Worm (Caenorhabditis elegans): ENCODE data around the gene hpo-36.

The hpo-36 gene

ce11 chrV:3768270-3768669, 29.1 kb upstream of the hpo-36 start, which contains the start of gene R08E5.4:
Gene R08E5.4, plus strand, starts transcription at chrV:3768570.
- TF ChIP-seq tra-4 (tag; optimal IDR thresholded peaks at IDR 0.05) (no peak), hmbx-1 (tag; optimal IDR thresholded peaks at IDR 0.05) (no peak), hmg-4 (GFP tag; optimal IDR thresholded peaks at IDR 0.05) (no peak), ama-1 (optimal IDR thresholded peaks at IDR 0.05) (no peak), scrt-1 (GFP tag; IDR thresholded peaks at IDR 0.05) (no peak), ceh-36 (tag; optimal IDR thresholded peaks at IDR 0.05) (no peak), tbx-11 (GFP tag; IDR thresholded peaks at IDR 0.05) (no peak), hnd-1 (tag; optimal IDR thresholded peaks at IDR 0.05) (no peak), sea-1 (GFP tag; conservative IDR thresholded peaks at IDR 0.05) (no peak)

- TF ChIP-seq scrt-1 (GFP tag; IDR thresholded peaks at IDR 0.05) (no peak), aly-1 (tag; optimal IDR thresholded peaks at IDR 0.05) (no peak), pes-1 (GFP tag; IDR thresholded peaks at IDR 0.05) (no peak), sea-1 (GFP tag; conservative IDR thresholded peaks at IDR 0.05) (no peak), ama-1 (optimal IDR thresholded peaks at IDR 0.05) (no peak), tra-4 (tag; optimal IDR thresholded peaks at IDR 0.05) (no peak), ceh-36 (tag; optimal IDR thresholded peaks at IDR 0.05) (no peak), tbx-37 (GFP tag; conservative IDR thresholded peaks at IDR 0.05) (no peak), F13C5.2 (tag; optimal IDR thresholded peaks at IDR 0.05) (no peak)
Observed at ce11 chrV:3766904-3767303, 27.7 kb upstream of the hpo-36 start, which contains the start of gene Y39H10A.1. Gene Y39H10A.1, plus strand, starts transcription at chrV:3767204.

ce11 chrV:3761829-3762228, 22.6 kb upstream of the hpo-36 start:
- no peak for TF ChIP-seq ceh-13 (GFP tag; optimal IDR thresholded peaks at IDR 0.05)
- no peak for TF ChIP-seq ama-1 (optimal IDR thresholded peaks at IDR 0.05)
- TF ChIP-seq hmg-4 (GFP tag; optimal IDR thresholded peaks at IDR 0.05): no peak
- TF ChIP-seq F13C5.2 (tag; optimal IDR thresholded peaks at IDR 0.05): no peak
- no peak for TF ChIP-seq tra-4 (tag; optimal IDR thresholded peaks at IDR 0.05)
- TF ChIP-seq sea-1 (GFP tag; conservative IDR thresholded peaks at IDR 0.05): no peak
- no peak for TF ChIP-seq ets-7 (tag; optimal IDR thresholded peaks at IDR 0.05)
- no peak for TF ChIP-seq scrt-1 (GFP tag; IDR thresholded peaks at IDR 0.05)
- TF ChIP-seq tbx-11 (GFP tag; IDR thresholded peaks at IDR 0.05): no peak
- TF ChIP-seq flt-1 (GFP tag; IDR thresholded peaks at IDR 0.05): no peak
- no peak for TF ChIP-seq hnd-1 (tag; optimal IDR thresholded peaks at IDR 0.05)

ce11 chrV:3760839-3761238, 21.6 kb upstream of the hpo-36 start, which contains the start of gene oac-55:
Gene oac-55, plus strand, starts transcription at chrV:3761139.
- TF ChIP-seq tbx-37 (GFP tag; conservative IDR thresholded peaks at IDR 0.05) (no peak), ceh-36 (tag; optimal IDR thresholded peaks at IDR 0.05) (no peak), hmbx-1 (tag; optimal IDR thresholded peaks at IDR 0.05) (no peak), ama-1 (optimal IDR thresholded peaks at IDR 0.05) (no peak), tra-4 (tag; optimal IDR thresholded peaks at IDR 0.05) (no peak)

- TF ChIP-seq F13C5.2 (tag; optimal IDR thresholded peaks at IDR 0.05) (peak; percentile 14), hmg-4 (GFP tag; optimal IDR thresholded peaks at IDR 0.05) (no peak)
Observed at ce11 chrV:3759419-3759915, 20.3 kb upstream of the hpo-36 start, which contains the start of gene chk-1. Gene chk-1, minus strand, starts transcription at chrV:3759469.

DNA sequence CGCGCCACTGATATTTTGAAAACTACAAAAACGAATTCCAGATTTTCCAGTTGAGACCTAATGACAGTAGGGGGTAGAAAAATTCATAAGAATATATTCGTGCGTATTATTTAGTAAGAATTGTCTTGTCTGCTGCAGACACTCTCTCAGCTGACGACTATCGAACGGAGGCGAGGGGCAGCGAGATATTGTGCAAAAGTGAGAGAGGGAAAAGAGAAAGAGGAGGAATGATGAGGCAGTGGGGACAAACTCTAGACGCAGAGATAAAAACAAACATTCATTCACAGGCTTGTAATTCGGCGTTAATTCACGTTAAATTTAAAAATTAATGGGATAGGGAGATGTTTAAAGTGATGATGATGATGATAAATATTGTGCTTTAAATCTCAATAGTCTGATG, 17.7 kb upstream of the hpo-36 start, which contains the start of gene gid-7:
gid-7 (minus strand) TSS at position 188 of the 400 bp plus-strand sequence.
- TF ChIP-seq hmg-4 (GFP tag; optimal IDR thresholded peaks at IDR 0.05) (no peak), hnd-1 (tag; optimal IDR thresholded peaks at IDR 0.05) (no peak), ceh-13 (GFP tag; optimal IDR thresholded peaks at IDR 0.05) (no peak), pes-1 (GFP tag; IDR thresholded peaks at IDR 0.05) (no peak), hmbx-1 (tag; optimal IDR thresholded peaks at IDR 0.05) (no peak), tbx-11 (GFP tag; IDR thresholded peaks at IDR 0.05) (no peak), flt-1 (GFP tag; IDR thresholded peaks at IDR 0.05) (no peak), aly-1 (tag; optimal IDR thresholded peaks at IDR 0.05) (no peak), ama-1 (optimal IDR thresholded peaks at IDR 0.05) (no peak), F13C5.2 (tag; optimal IDR thresholded peaks at IDR 0.05) (no peak), tbx-37 (GFP tag; conservative IDR thresholded peaks at IDR 0.05) (no peak), ets-7 (tag; optimal IDR thresholded peaks at IDR 0.05) (no peak), sea-1 (GFP tag; conservative IDR thresholded peaks at IDR 0.05) (no peak), ceh-36 (tag; optimal IDR thresholded peaks at IDR 0.05) (no peak), tra-4 (tag; optimal IDR thresholded peaks at IDR 0.05) (no peak), scrt-1 (GFP tag; IDR thresholded peaks at IDR 0.05) (no peak), B0310.2 (tag; optimal IDR thresholded peaks at IDR 0.05) (no peak)

DNA sequence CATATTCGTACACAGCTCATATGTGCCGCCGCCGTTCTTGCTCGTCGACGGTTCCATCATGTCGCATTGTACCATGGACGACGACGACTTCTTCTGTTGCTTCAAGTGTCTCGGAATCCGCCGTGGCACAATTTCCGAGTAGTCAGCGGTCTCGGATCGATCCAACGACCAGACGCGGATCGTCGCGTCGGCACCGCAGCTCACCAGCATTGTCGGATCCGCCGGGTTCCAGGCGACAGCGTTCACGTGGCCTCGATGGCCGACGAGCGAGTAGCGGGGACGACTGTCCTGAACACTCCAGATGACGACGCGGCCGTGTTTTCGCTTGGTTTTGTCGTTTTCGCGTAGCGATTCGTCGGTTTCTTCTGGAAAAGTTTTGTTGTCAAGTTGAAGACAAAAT, 11.1 kb upstream of the hpo-36 start:
- TF ChIP-seq tbx-11 (GFP tag; IDR thresholded peaks at IDR 0.05): no peak
- no peak for TF ChIP-seq ama-1 (optimal IDR thresholded peaks at IDR 0.05)
- no peak for TF ChIP-seq flt-1 (GFP tag; IDR thresholded peaks at IDR 0.05)
- TF ChIP-seq F13C5.2 (tag; optimal IDR thresholded peaks at IDR 0.05): no peak
- TF ChIP-seq tbx-37 (GFP tag; conservative IDR thresholded peaks at IDR 0.05): no peak
- no peak for TF ChIP-seq scrt-1 (GFP tag; IDR thresholded peaks at IDR 0.05)
- no peak for TF ChIP-seq ceh-13 (GFP tag; optimal IDR thresholded peaks at IDR 0.05)
- TF ChIP-seq ceh-36 (tag; optimal IDR thresholded peaks at IDR 0.05): no peak
- TF ChIP-seq ets-7 (tag; optimal IDR thresholded peaks at IDR 0.05): no peak
- no peak for TF ChIP-seq hmg-4 (GFP tag; optimal IDR thresholded peaks at IDR 0.05)
- no peak for TF ChIP-seq pes-1 (GFP tag; IDR thresholded peaks at IDR 0.05)
- no peak for TF ChIP-seq tra-4 (tag; optimal IDR thresholded peaks at IDR 0.05)
- TF ChIP-seq B0310.2 (tag; optimal IDR thresholded peaks at IDR 0.05): no peak
- TF ChIP-seq hmbx-1 (tag; optimal IDR thresholded peaks at IDR 0.05): no peak
- TF ChIP-seq hnd-1 (tag; optimal IDR thresholded peaks at IDR 0.05): no peak
- no peak for TF ChIP-seq sea-1 (GFP tag; conservative IDR thresholded peaks at IDR 0.05)
- TF ChIP-seq aly-1 (tag; optimal IDR thresholded peaks at IDR 0.05): no peak

DNA sequence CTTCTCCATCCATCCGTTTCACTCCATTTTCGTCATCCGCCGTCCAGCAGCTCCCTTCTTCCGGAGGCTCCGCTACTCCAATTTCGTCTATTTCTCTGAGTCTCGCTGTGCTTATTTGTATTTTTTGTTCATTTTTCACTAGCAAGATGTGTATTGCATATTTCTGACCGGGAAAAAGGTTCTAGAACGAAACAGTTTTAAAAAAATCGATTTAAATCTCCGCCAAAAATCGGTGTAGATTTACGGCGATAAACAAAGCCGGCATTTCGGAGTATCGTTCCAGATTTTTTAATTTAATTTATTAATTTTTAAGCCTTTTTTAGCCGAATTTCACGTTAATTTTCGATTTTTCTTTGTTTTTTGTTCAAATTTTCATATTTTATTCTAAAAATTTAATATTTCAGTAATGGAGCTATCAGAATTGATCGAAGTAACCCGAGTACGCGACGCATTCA, 4.0 kb upstream of the hpo-36 start, which contains the start of gene mtm-9:
mtm-9 (plus strand) TSS at position 405 of the 455 bp plus-strand sequence.
- TF ChIP-seq pes-1 (GFP tag; IDR thresholded peaks at IDR 0.05) (no peak), hnd-1 (tag; optimal IDR thresholded peaks at IDR 0.05) (no peak), B0310.2 (tag; optimal IDR thresholded peaks at IDR 0.05) (no peak), ceh-36 (tag; optimal IDR thresholded peaks at IDR 0.05) (no peak), flt-1 (GFP tag; IDR thresholded peaks at IDR 0.05) (no peak), hmbx-1 (tag; optimal IDR thresholded peaks at IDR 0.05) (no peak), ama-1 (optimal IDR thresholded peaks at IDR 0.05) (no peak), ets-7 (tag; optimal IDR thresholded peaks at IDR 0.05) (no peak), ceh-13 (GFP tag; optimal IDR thresholded peaks at IDR 0.05) (no peak), sea-1 (GFP tag; conservative IDR thresholded peaks at IDR 0.05) (no peak), F13C5.2 (tag; optimal IDR thresholded peaks at IDR 0.05) (no peak), tbx-37 (GFP tag; conservative IDR thresholded peaks at IDR 0.05) (no peak), tbx-11 (GFP tag; IDR thresholded peaks at IDR 0.05) (no peak)

Data from whole organism, early embryonic.